Fruit fly (Drosophila melanogaster): Measurements from ENCODE around the gene CG1622.

dm6 chrX:13331814-13332701 lies 35.2 kb downstream of the CG1622 start:
- no peak for TF ChIP-seq pan (optimal IDR thresholded peaks at IDR 0.05)
- TF ChIP-seq EcR (GFP tag; optimal IDR thresholded peaks at IDR 0.05) = no peak
- TF ChIP-seq CG8478 (optimal IDR thresholded peaks at IDR 0.05) = no peak
- no peak for TF ChIP-seq usp (GFP tag; optimal IDR thresholded peaks at IDR 0.05)
